Worm (Caenorhabditis elegans) whole organism, L4 larva: ENCODE measurements around the gene R11H6.4.

ENCODE experiments used
- ceh-82 ChIP-seq: sonication (generic microtip); optimal IDR thresholded peaks from 2 replicates; lab custom pipeline; 2017; ENCODE audit warnings: missing biosample characterization, missing genetic modification characterization
- daf-19 ChIP-seq: fragments of 200-800 bp; sonication (Bioruptor generic); conservative IDR thresholded peaks from 2 replicates; pipeline ENCODE4 v1.3.6; 2022; ENCODE audit warnings: missing genetic modification characterization, missing compliant biosample characterization
- egl-27 ChIP-seq: sonication (generic microtip); optimal IDR thresholded peaks from 3 replicates; lab custom pipeline; 2017; ENCODE audit warnings: missing biosample characterization, missing genetic modification reagents, missing genetic modification characterization
- fos-1 ChIP-seq: fragments of 150-350 bp; optimal IDR thresholded peaks from 2 replicates; lab custom pipeline; 2014; ENCODE audit warnings: missing biosample characterization, missing genetic modification characterization
- nhr-25 ChIP-seq: sonication (generic microtip); optimal IDR thresholded peaks from 2 replicates; lab custom pipeline; 2017; ENCODE audit warnings: missing genetic modification characterization, mild to moderate bottlenecking, missing compliant biosample characterization, antibody characterized with exemption, moderate library complexity, borderline replicate concordance; ENCODE audit not compliant: insufficient read depth
- unc-62 ChIP-seq, 3 experiments: fragments of 150-350 bp in 1 of 3; sonication (generic microtip); optimal IDR thresholded peaks in 2 of 3; peaks in 1 of 3; 1 replicate in 1 of 3; 2 replicates in 2 of 3; lab custom pipeline; 2014 to 2017; ENCODE audit warnings: missing biosample characterization in 3 of 3, missing genetic modification characterization in 3 of 3, missing genetic modification reagents in 3 of 3, missing genotype in 1 of 3

ce11 chrV:14640769-14641168 lies 31.0 kb downstream of the R11H6.4 start, which contains the start of gene C54G10.1:
- TF ChIP-seq daf-19 (GFP tag; lab: Robert Waterston, UW), result no peak
- TF ChIP-seq nhr-25 (tag; lab: Kevin White, UChicago), result no peak
- peak in 1 of 2 experiments; percentile 33 for TF ChIP-seq unc-62 (GFP tag; optimal IDR thresholded peaks at IDR 0.05 in 1 of 2; lab: Kevin White, UChicago)
- TF ChIP-seq unc-62 (tag; optimal IDR thresholded peaks at IDR 0.05; lab: Kevin White, UChicago), result no peak
- TF ChIP-seq ceh-82 (tag; lab: Kevin White, UChicago), result no peak
- TF ChIP-seq fos-1 (tag; lab: Kevin White, UChicago), result no peak
- no peak for TF ChIP-seq egl-27 (tag; lab: Kevin White, UChicago)
